Worm (Caenorhabditis elegans): Measurements from ENCODE around the gene dct-5.

Gene dct-5

ce11 chrII:5455650-5456355 is 19.1 kb upstream of the dct-5 start, which contains the start of gene daz-1 (continued):
- TF ChIP-seq attf-6 (GFP tag; IDR thresholded peaks at IDR 0.05), result no peak
- TF ChIP-seq aptf-3 (GFP tag; IDR thresholded peaks at IDR 0.05), result no peak
- no peak for TF ChIP-seq attf-3 (GFP tag; conservative IDR thresholded peaks at IDR 0.05)
- TF ChIP-seq Y79H2A.3 (GFP tag; conservative IDR thresholded peaks at IDR 0.05), result no peak
- no peak for TF ChIP-seq lin-40 (tag; optimal IDR thresholded peaks at IDR 0.05)
- TF ChIP-seq snpc-3.4 (tag; optimal IDR thresholded peaks at IDR 0.05), result peak; percentile 41
- TF ChIP-seq F57C9.4 (tag; optimal IDR thresholded peaks at IDR 0.05), result no peak
- TF ChIP-seq chd-7 (tag; optimal IDR thresholded peaks at IDR 0.05), result no peak
- no peak for TF ChIP-seq ceh-100 (GFP tag; IDR thresholded peaks at IDR 0.05)
- TF ChIP-seq egl-44 (GFP tag; IDR thresholded peaks at IDR 0.05), result no peak

DNA sequence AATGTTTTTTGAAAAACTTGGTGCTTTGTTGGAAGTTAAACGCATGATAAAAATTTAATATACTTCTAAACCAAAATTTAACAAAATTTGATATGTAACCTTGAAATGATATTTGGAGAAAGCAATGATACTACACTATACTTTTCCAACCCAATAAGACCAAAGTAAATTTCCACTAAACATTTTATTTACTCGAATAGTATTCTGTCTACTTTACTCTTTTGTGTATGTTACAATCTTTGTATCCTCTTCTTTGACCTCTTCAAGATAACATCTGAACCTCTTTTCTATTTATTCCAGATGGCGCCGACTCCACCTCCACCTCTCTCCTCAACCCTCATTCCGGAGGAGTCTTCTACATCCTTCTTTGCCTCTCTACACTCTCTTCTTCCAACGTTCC is 16.8 kb upstream of the dct-5 start, which contains the start of gene dhs-5:
TSS of gene dhs-5 (plus strand) at position 301 of the 400 bp plus-strand sequence.
- no peak for TF ChIP-seq mcd-1 (GFP tag; IDR thresholded peaks at IDR 0.05)
- TF ChIP-seq ztf-3 (GFP tag; optimal IDR thresholded peaks at IDR 0.05), result no peak
- no peak for TF ChIP-seq nfya-2 (GFP tag; IDR thresholded peaks at IDR 0.05)
- TF ChIP-seq tbp1 (GFP tag; optimal IDR thresholded peaks at IDR 0.05), result no peak

- no peak for TF ChIP-seq hmg-20 (GFP tag; IDR thresholded peaks at IDR 0.05)
- TF ChIP-seq F57A8.1 (GFP tag; optimal IDR thresholded peaks at IDR 0.05), result no peak
- no peak for TF ChIP-seq Y56A3A.18 (GFP tag; IDR thresholded peaks at IDR 0.05)
- TF ChIP-seq Y53G8AR.9 (GFP tag; conservative IDR thresholded peaks at IDR 0.05), result no peak
- no peak for TF ChIP-seq nfya-1 (tag; optimal IDR thresholded peaks at IDR 0.05; ENCODE audit: borderline replicate concordance, insufficient read depth)
- no peak for TF ChIP-seq ccch-3 (GFP tag; optimal IDR thresholded peaks at IDR 0.05)
- TF ChIP-seq ZK185.1 (tag; optimal IDR thresholded peaks at IDR 0.05; ENCODE audit: poor library complexity, severe bottlenecking), result no peak
- TF ChIP-seq bed-1 (GFP tag; IDR thresholded peaks at IDR 0.05), result no peak
- no peak for TF ChIP-seq aptf-2 (GFP tag; conservative IDR thresholded peaks at IDR 0.05)
- no peak for TF ChIP-seq ztf-28 (GFP tag; IDR thresholded peaks at IDR 0.05)
- no peak for TF ChIP-seq nfyb-1 (GFP tag; IDR thresholded peaks at IDR 0.05)
- TF ChIP-seq atf-7 (tag; optimal IDR thresholded peaks at IDR 0.05), result no peak
These were observed 14.5 kb upstream of the dct-5 start for ce11 chrII:5451278-5451677.

ce11 chrII:5449620-5450019 is 12.9 kb upstream of the dct-5 start:
- TF ChIP-seq cebp-2 (GFP tag; IDR thresholded peaks at IDR 0.05), result no peak
- TF ChIP-seq F49E8.2 (tag; optimal IDR thresholded peaks at IDR 0.05; ENCODE audit: insufficient read depth), result no peak
- no peak for TF ChIP-seq lin-40 (tag; optimal IDR thresholded peaks at IDR 0.05)
- TF ChIP-seq F57C9.4 (tag; optimal IDR thresholded peaks at IDR 0.05), result no peak
- no peak for TF ChIP-seq hrde-1 (tag; optimal IDR thresholded peaks at IDR 0.05; ENCODE audit: borderline replicate concordance)
- no peak for TF ChIP-seq B0035.1 (tag; optimal IDR thresholded peaks at IDR 0.05)
- TF ChIP-seq lin-35 (GFP tag; optimal IDR thresholded peaks at IDR 0.05), result no peak
- no peak for TF ChIP-seq egl-44 (GFP tag; IDR thresholded peaks at IDR 0.05)
- no peak for TF ChIP-seq attf-5 (GFP tag; optimal IDR thresholded peaks at IDR 0.05)
- no peak for TF ChIP-seq rec-8 (tag; optimal IDR thresholded peaks at IDR 0.05)
- no peak for TF ChIP-seq nfya-2 (GFP tag; IDR thresholded peaks at IDR 0.05)
- TF ChIP-seq F22D6.2 (tag; optimal IDR thresholded peaks at IDR 0.05), result no peak
- TF ChIP-seq madf-3 (GFP tag; IDR thresholded peaks at IDR 0.05), result no peak
- TF ChIP-seq F33H1.4 (GFP tag; IDR thresholded peaks at IDR 0.05), result no peak

Data from whole organism, young adult.